Worm (Caenorhabditis elegans) whole organism, L1 larva: ENCODE results near the gene Y17G9B.2.

Experiments used
- dpl-1 ChIP-seq, 3 experiments: fragments of 150-350 bp in 2 of 3; sonication (generic microtip) in 1 of 3; optimal IDR thresholded peaks; 2 replicates each; lab custom pipeline; 2014 to 2017; ENCODE audit warnings: missing biosample characterization in 3 of 3, missing genetic modification characterization in 3 of 3, missing genetic modification reagents in 3 of 3
- egl-27 ChIP-seq, 2 experiments: fragments of 150-350 bp in 1 of 2; sonication (generic microtip); optimal IDR thresholded peaks; 3 replicates each; lab custom pipeline; 2017 to 2018; ENCODE audit warnings: missing biosample characterization in 2 of 2, missing genetic modification characterization in 2 of 2, missing genetic modification reagents in 2 of 2
- hlh-4 ChIP-seq: sonication (generic microtip); optimal IDR thresholded peaks from 2 replicates; lab custom pipeline; 2016; ENCODE audit warnings: mild to moderate bottlenecking, missing genetic modification characterization, missing compliant biosample characterization
- mdl-1 ChIP-seq, 2 experiments: fragments of 150-350 bp; optimal IDR thresholded peaks; 2 replicates each; lab custom pipeline; 2014 to 2017; ENCODE audit warnings: missing biosample characterization in 2 of 2, missing genetic modification characterization in 2 of 2, inconsistent platforms in 1 of 2
- pqm-1 ChIP-seq: sonication (generic microtip); optimal IDR thresholded peaks from 3 replicates; lab custom pipeline; 2017; ENCODE audit warnings: missing biosample characterization, missing genetic modification characterization

DNA sequence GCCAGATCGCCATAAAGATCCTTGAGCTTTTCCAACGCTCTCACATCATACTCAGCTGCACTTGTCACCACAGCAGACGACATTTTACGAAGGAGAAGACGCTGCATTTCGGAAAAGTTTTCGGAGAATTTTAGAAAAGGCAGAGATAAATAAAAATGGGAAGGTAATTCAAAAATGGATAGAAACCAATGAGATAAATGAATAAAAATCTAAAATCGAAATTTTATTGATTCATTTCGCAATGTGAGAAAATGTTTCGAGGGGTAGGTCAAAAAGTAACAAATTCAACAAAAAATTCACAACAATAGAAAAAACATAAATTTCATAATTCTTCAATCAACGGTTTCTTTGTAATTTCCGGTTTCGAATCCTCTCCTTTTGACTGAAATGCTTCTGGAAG lies 42.5 kb downstream of the Y17G9B.2 start, which contains the start of gene dpf-5:
- TF ChIP-seq mdl-1 (tag; optimal IDR thresholded peaks at IDR 0.05; lab: Kevin White, UChicago): no peak
- no peak for TF ChIP-seq egl-27 (tag; optimal IDR thresholded peaks at IDR 0.05; lab: Kevin White, UChicago)
- no peak for TF ChIP-seq hlh-4
- TF ChIP-seq pqm-1 (tag; lab: Kevin White, UChicago): no peak
- no peak for TF ChIP-seq dpl-1 (GFP tag; optimal IDR thresholded peaks at IDR 0.05; lab: Kevin White, UChicago)
